Fruit fly (Drosophila melanogaster) whole organism, embryonic: ENCODE results near the gene lmd.

Experiments
- Asciz ChIP-seq: fragments of 200-800 bp; sonication (Bioruptor generic); optimal IDR thresholded peaks from 2 replicates; lab custom pipeline; 2017; ENCODE audit warnings: missing biosample characterization, mild to moderate bottlenecking, missing genetic modification characterization, missing genetic modification reagents
- BEAF-32 ChIP-seq: fragments of 200-800 bp; sonication (Bioruptor generic); optimal IDR thresholded peaks from 3 replicates; lab custom pipeline; 2017; ENCODE audit warnings: missing biosample characterization, missing genetic modification characterization, mild to moderate bottlenecking, moderate library complexity, missing genetic modification reagents
- Bgb ChIP-seq: fragments of 200-800 bp; sonication (Bioruptor generic); IDR thresholded peaks from 2 replicates; pipeline ENCODE4 v1.3.6; 2022; ENCODE audit warnings: missing biosample characterization, missing genetic modification characterization; ENCODE audit not compliant: partially characterized antibody
- C15 ChIP-seq: fragments of 200-800 bp; sonication (Bioruptor generic); IDR thresholded peaks from 3 replicates; pipeline ENCODE4 v1.3.6; 2022; ENCODE audit warnings: missing biosample characterization, missing genetic modification characterization
- CG10431 ChIP-seq: fragments of 200-800 bp; sonication (Bioruptor generic); optimal IDR thresholded peaks from 3 replicates; lab custom pipeline; 2018; ENCODE audit warnings: missing biosample characterization, mild to moderate bottlenecking, missing genetic modification characterization
- CG10565 ChIP-seq: fragments of 200-800 bp; sonication (Bioruptor generic); optimal IDR thresholded peaks from 3 replicates; lab custom pipeline; 2016; ENCODE audit warnings: missing biosample characterization, mild to moderate bottlenecking, missing genetic modification characterization
- CG11695 ChIP-seq: fragments of 200-800 bp; sonication (Bioruptor generic); IDR thresholded peaks from 3 replicates; pipeline ENCODE4 v1.3.6; 2022; ENCODE audit warnings: missing biosample characterization, missing genetic modification characterization
- CG11696 ChIP-seq: fragments of 200-800 bp; sonication (Bioruptor generic); IDR thresholded peaks from 2 replicates; pipeline ENCODE4 v1.3.6; 2022; ENCODE audit warnings: missing biosample characterization, missing genetic modification characterization
- CG12219 ChIP-seq: fragments of 200-800 bp; sonication (Bioruptor generic); optimal IDR thresholded peaks from 3 replicates; lab custom pipeline; 2018; ENCODE audit warnings: missing biosample characterization, mild to moderate bottlenecking, missing genetic modification characterization
- CG13123 ChIP-seq: fragments of 200-800 bp; sonication (Bioruptor generic); optimal IDR thresholded peaks from 2 replicates; lab custom pipeline; 2016; ENCODE audit warnings: missing biosample characterization, missing genetic modification characterization
- CG13775 ChIP-seq: fragments of 200-800 bp; sonication (Bioruptor generic); optimal IDR thresholded peaks from 3 replicates; lab custom pipeline; 2017; ENCODE audit warnings: missing biosample characterization, mild to moderate bottlenecking, missing genetic modification characterization
- CG14441 ChIP-seq: fragments of 200-800 bp; sonication (Bioruptor generic); IDR thresholded peaks from 2 replicates; pipeline ENCODE4 v1.3.6; 2022; ENCODE audit warnings: missing biosample characterization, missing genetic modification characterization
- CG14860 ChIP-seq: fragments of 200-800 bp; sonication (Bioruptor generic); IDR thresholded peaks from 3 replicates; pipeline ENCODE4 v1.3.6; 2022; ENCODE audit warnings: missing biosample characterization, missing genetic modification characterization; ENCODE audit not compliant: partially characterized antibody
- CG15696 ChIP-seq: fragments of 200-800 bp; sonication (Bioruptor generic); optimal IDR thresholded peaks from 2 replicates; lab custom pipeline; 2019; ENCODE audit warnings: missing biosample characterization, mild to moderate bottlenecking, missing genetic modification characterization, moderate library complexity
- CG1603 ChIP-seq: fragments of 200-800 bp; sonication (Bioruptor generic); optimal IDR thresholded peaks from 2 replicates; lab custom pipeline; 2019; ENCODE audit warnings: missing biosample characterization, mild to moderate bottlenecking, missing genetic modification characterization, moderate library complexity
- CG1647 ChIP-seq: fragments of 200-800 bp; sonication (Bioruptor generic); optimal IDR thresholded peaks from 3 replicates; lab custom pipeline; 2016; ENCODE audit warnings: missing biosample characterization, missing genetic modification characterization
- CG17361 ChIP-seq: fragments of 200-800 bp; sonication (Bioruptor generic); IDR thresholded peaks from 3 replicates; pipeline ENCODE4 v1.3.6; 2022; ENCODE audit warnings: missing biosample characterization, missing genetic modification characterization
- CG1832 ChIP-seq: fragments of 200-800 bp; sonication (Bioruptor generic); optimal IDR thresholded peaks from 2 replicates; lab custom pipeline; 2017; ENCODE audit warnings: missing biosample characterization, mild to moderate bottlenecking, missing genetic modification characterization, inconsistent platforms
- CG2116 ChIP-seq: fragments of 200-800 bp; sonication (Bioruptor generic); optimal IDR thresholded peaks from 3 replicates; lab custom pipeline; 2018; ENCODE audit warnings: missing biosample characterization, mild to moderate bottlenecking, missing genetic modification characterization
- CG2202 ChIP-seq: fragments of 200-800 bp; sonication (Bioruptor generic); optimal IDR thresholded peaks from 2 replicates; lab custom pipeline; 2018; ENCODE audit warnings: missing biosample characterization, mild to moderate bottlenecking, missing genetic modification characterization
- CG2712 ChIP-seq: fragments of 200-800 bp; optimal IDR thresholded peaks from 3 replicates; lab custom pipeline; 2019; ENCODE audit warnings: missing biosample characterization, mild to moderate bottlenecking, missing genetic modification characterization, moderate library complexity
- CG31365 ChIP-seq: fragments of 200-800 bp; sonication (Bioruptor generic); optimal IDR thresholded peaks from 2 replicates; lab custom pipeline; 2018; ENCODE audit warnings: missing biosample characterization, mild to moderate bottlenecking, missing genetic modification characterization
- CG3847 ChIP-seq: fragments of 200-800 bp; sonication (Bioruptor generic); IDR thresholded peaks from 2 replicates; pipeline ENCODE4 v1.3.6; 2022; ENCODE audit warnings: missing biosample characterization, missing genetic modification characterization
- CG4424 ChIP-seq: fragments of 200-800 bp; sonication (Bioruptor generic); optimal IDR thresholded peaks from 3 replicates; lab custom pipeline; 2016; ENCODE audit warnings: missing biosample characterization, missing genetic modification characterization
- CTCF ChIP-seq: fragments of 200-800 bp; sonication (Bioruptor generic); optimal IDR thresholded peaks from 2 replicates; lab custom pipeline; 2017; ENCODE audit warnings: missing biosample characterization, mild to moderate bottlenecking, missing genetic modification characterization, moderate library complexity
- Dip2 ChIP-seq: fragments of 200-800 bp; sonication (Bioruptor generic); IDR thresholded peaks from 2 replicates; pipeline ENCODE4 v1.3.6; 2022; ENCODE audit warnings: missing biosample characterization, missing genetic modification characterization
- Dll ChIP-seq: fragments of 200-800 bp; sonication (Bioruptor generic); IDR thresholded peaks from 4 replicates; pipeline ENCODE4 v1.3.6; 2022; ENCODE audit warnings: missing biosample characterization, missing genetic modification characterization; ENCODE audit not compliant: partially characterized antibody
- Lim3 ChIP-seq: fragments of 200-800 bp; sonication (Bioruptor generic); IDR thresholded peaks from 2 replicates; pipeline ENCODE4 v1.3.6; 2022; ENCODE audit warnings: missing biosample characterization, missing genetic modification characterization
- Neu2 ChIP-seq: fragments of 200-800 bp; sonication (Bioruptor generic); optimal IDR thresholded peaks from 3 replicates; lab custom pipeline; 2016; ENCODE audit warnings: missing biosample characterization, missing genetic modification characterization, borderline replicate concordance
- Pdp1 ChIP-seq, 2 experiments: fragments of 200-800 bp; sonication (Bioruptor generic); optimal IDR thresholded peaks; 3 replicates each; lab custom pipeline; 2016; ENCODE audit warnings: missing biosample characterization in 2 of 2, missing genetic modification characterization in 2 of 2, mild to moderate bottlenecking in 1 of 2, moderate library complexity in 1 of 2
- Ravus ChIP-seq: fragments of 200-800 bp; sonication (Bioruptor generic); IDR thresholded peaks from 2 replicates; pipeline ENCODE4 v1.3.6; 2022; ENCODE audit warnings: missing biosample characterization, missing genetic modification characterization
- Usf ChIP-seq: fragments of 200-800 bp; sonication (Bioruptor generic); optimal IDR thresholded peaks from 2 replicates; lab custom pipeline; 2017; ENCODE audit warnings: missing genotype, missing biosample characterization, missing genetic modification characterization
- bbx ChIP-seq: fragments of 200-800 bp; sonication (Bioruptor generic); IDR thresholded peaks from 2 replicates; pipeline ENCODE4 v1.3.6; 2022; ENCODE audit warnings: missing biosample characterization, missing genetic modification characterization; ENCODE audit not compliant: partially characterized antibody
- br ChIP-seq: fragments of >200 bp; optimal IDR thresholded peaks from 2 replicates; lab custom pipeline; 2017
- chinmo ChIP-seq: fragments of 200-800 bp; sonication (Bioruptor generic); IDR thresholded peaks from 4 replicates; pipeline ENCODE4 v1.3.6; 2022; ENCODE audit warnings: missing biosample characterization, missing genetic modification characterization; ENCODE audit not compliant: partially characterized antibody
- ci ChIP-seq: fragments of 200-800 bp; sonication (Bioruptor generic); IDR thresholded peaks from 3 replicates; pipeline ENCODE4 v1.3.6; 2022; ENCODE audit warnings: missing biosample characterization, missing genetic modification characterization
- crc ChIP-seq: fragments of 200-800 bp; sonication (Bioruptor generic); optimal IDR thresholded peaks from 2 replicates; lab custom pipeline; 2016; ENCODE audit warnings: missing biosample characterization, missing genetic modification characterization
- da ChIP-seq: fragments of 200-800 bp; sonication (Bioruptor generic); optimal IDR thresholded peaks from 2 replicates; lab custom pipeline; 2016; ENCODE audit warnings: missing biosample characterization, missing genetic modification characterization
- dm ChIP-seq: fragments of 200-800 bp; sonication (Bioruptor generic); optimal IDR thresholded peaks from 3 replicates; lab custom pipeline; 2016; ENCODE audit warnings: missing biosample characterization, missing genetic modification characterization
- eve ChIP-seq, 2 experiments: fragments of >200 bp; optimal IDR thresholded peaks; 2 replicates each; lab custom pipeline; 2017; ENCODE audit warnings: missing biosample characterization in 2 of 2, missing genetic modification characterization in 2 of 2
- fd3F ChIP-seq: fragments of 200-800 bp; sonication (Bioruptor generic); optimal IDR thresholded peaks from 2 replicates; lab custom pipeline; 2018; ENCODE audit warnings: missing biosample characterization, mild to moderate bottlenecking, missing genetic modification characterization, moderate library complexity
- grn ChIP-seq: fragments of 200-800 bp; sonication (Bioruptor generic); optimal IDR thresholded peaks from 3 replicates; lab custom pipeline; 2017; ENCODE audit warnings: missing biosample characterization, missing genetic modification characterization
- gsb-n ChIP-seq: fragments of 200-800 bp; sonication (Bioruptor generic); optimal IDR thresholded peaks from 3 replicates; lab custom pipeline; 2018; ENCODE audit warnings: missing biosample characterization, mild to moderate bottlenecking, missing genetic modification characterization
- gt ChIP-seq: fragments of 200-800 bp; sonication (Bioruptor generic); IDR thresholded peaks from 2 replicates; pipeline ENCODE4 v1.3.6; 2022; ENCODE audit warnings: missing biosample characterization, missing genetic modification characterization
- hth ChIP-seq: fragments of >200 bp; optimal IDR thresholded peaks from 2 replicates; lab custom pipeline; 2017; ENCODE audit warnings: inconsistent platforms
- jing ChIP-seq: fragments of 200-800 bp; sonication (Bioruptor generic); optimal IDR thresholded peaks from 2 replicates; lab custom pipeline; 2018; ENCODE audit warnings: missing biosample characterization, mild to moderate bottlenecking, missing genetic modification characterization
- lbe ChIP-seq: fragments of 200-800 bp; sonication (Bioruptor generic); optimal IDR thresholded peaks from 2 replicates; lab custom pipeline; 2016; ENCODE audit warnings: missing biosample characterization, mild to moderate bottlenecking, missing genetic modification characterization
- luna ChIP-seq: fragments of 200-800 bp; sonication (Bioruptor generic); optimal IDR thresholded peaks from 2 replicates; lab custom pipeline; 2016; ENCODE audit warnings: missing biosample characterization, missing genetic modification characterization
- onecut ChIP-seq: fragments of 200-800 bp; sonication (Bioruptor generic); IDR thresholded peaks from 2 replicates; pipeline ENCODE4 v1.3.6; 2022; ENCODE audit warnings: missing biosample characterization, missing genetic modification characterization
- ssp ChIP-seq: fragments of 200-800 bp; sonication (Bioruptor generic); IDR thresholded peaks from 2 replicates; pipeline ENCODE4 v1.3.6; 2022; ENCODE audit warnings: missing biosample characterization, missing genetic modification characterization
- stwl ChIP-seq: fragments of 200-800 bp; sonication (Bioruptor generic); optimal IDR thresholded peaks from 3 replicates; lab custom pipeline; 2018; ENCODE audit warnings: missing biosample characterization, mild to moderate bottlenecking, missing genetic modification characterization, moderate library complexity
- vfl ChIP-seq: fragments of 200-800 bp; sonication (Bioruptor generic); optimal IDR thresholded peaks from 2 replicates; lab custom pipeline; 2016; ENCODE audit warnings: missing biosample characterization, missing genetic modification characterization
- z ChIP-seq: fragments of 200-800 bp; sonication (Bioruptor generic); IDR thresholded peaks from 3 replicates; pipeline ENCODE4 v1.3.6; 2022; ENCODE audit warnings: missing biosample characterization, missing genetic modification characterization

Gene lmd

dm6 chr3R:23013482-23013881 lies 13.0 kb downstream of the lmd start (continued):
- TF ChIP-seq chinmo (GFP tag; lab: Robert Waterston, UW), result no peak
- no peak for TF ChIP-seq fd3F
- TF ChIP-seq Ravus (GFP tag; lab: Robert Waterston, UW), result no peak
- no peak for TF ChIP-seq br
- TF ChIP-seq CG2202 (tag; lab: Kevin White, UChicago), result no peak
- no peak for TF ChIP-seq jing (GFP tag; lab: Kevin White, UChicago)
- TF ChIP-seq CG13775, result no peak
- no peak for TF ChIP-seq Usf (GFP tag; lab: Kevin White, UChicago)
- no peak for TF ChIP-seq CG1647 (GFP tag; lab: Kevin White, UChicago)
- TF ChIP-seq CG3847 (GFP tag; lab: Robert Waterston, UW), result 0 out of 2 replicates have a peak, but pooled peaks have one; percentile 7
- no peak for TF ChIP-seq CTCF
- no peak for TF ChIP-seq luna (GFP tag; lab: Kevin White, UChicago)
- no peak for TF ChIP-seq BEAF-32 (GFP tag; lab: Kevin White, UChicago)
- no peak for TF ChIP-seq CG13123 (GFP tag; lab: Kevin White, UChicago)
- TF ChIP-seq CG2712, result no peak
- TF ChIP-seq CG4424, result no peak
- no peak for TF ChIP-seq da (GFP tag; lab: Kevin White, UChicago)
- no peak for TF ChIP-seq CG15696 (tag; lab: Kevin White, UChicago)
- peak; percentile 25; the same call in 1 of the 3 replicates for TF ChIP-seq ci
- TF ChIP-seq onecut, result no peak
- no peak for TF ChIP-seq Neu2 (GFP tag; lab: Kevin White, UChicago)
- no peak for TF ChIP-seq bbx (GFP tag; lab: Robert Waterston, UW)
- no peak for TF ChIP-seq vfl (GFP tag; lab: Kevin White, UChicago)
- no peak for TF ChIP-seq lbe (GFP tag; lab: Kevin White, UChicago)
- TF ChIP-seq Asciz (GFP tag; lab: Kevin White, UChicago), result no peak
- TF ChIP-seq z (GFP tag; lab: Robert Waterston, UW), result no peak
- no peak for TF ChIP-seq Dll (GFP tag; lab: Robert Waterston, UW)
- no peak for TF ChIP-seq CG10431
- TF ChIP-seq CG1832 (GFP tag; lab: Kevin White, UChicago), result no peak
- no peak for TF ChIP-seq Bgb (GFP tag; lab: Robert Waterston, UW)
- TF ChIP-seq crc (GFP tag; lab: Kevin White, UChicago), result no peak
- no peak for TF ChIP-seq CG14860 (GFP tag; lab: Robert Waterston, UW)
- TF ChIP-seq grn, result peak; percentile 56
- TF ChIP-seq stwl (tag; lab: Kevin White, UChicago), result peak; percentile 6
- no peak for TF ChIP-seq dm (GFP tag; lab: Kevin White, UChicago)
- no peak for TF ChIP-seq ssp (GFP tag; lab: Robert Waterston, UW)
- TF ChIP-seq CG11696 (GFP tag; lab: Robert Waterston, UW), result 0 out of 2 replicates have a peak, but pooled peaks have one; percentile 32
- TF ChIP-seq hth (lab: Kevin White, UChicago), result no peak
- no peak for TF ChIP-seq CG2116 (GFP tag; lab: Kevin White, UChicago)
- no peak for TF ChIP-seq eve (GFP tag; optimal IDR thresholded peaks at IDR 0.05; lab: Kevin White, UChicago)
- TF ChIP-seq Pdp1 (GFP tag; optimal IDR thresholded peaks at IDR 0.05; lab: Kevin White, UChicago), result no peak
- no peak for TF ChIP-seq CG14441 (GFP tag; lab: Robert Waterston, UW)
- TF ChIP-seq CG12219, result no peak
- TF ChIP-seq Lim3, result no peak
- TF ChIP-seq CG17361, result no peak
- TF ChIP-seq CG11695 (GFP tag; lab: Robert Waterston, UW), result no peak
- TF ChIP-seq Dip2, result no peak
- TF ChIP-seq CG10565 (GFP tag; lab: Kevin White, UChicago), result no peak
- TF ChIP-seq gt, result no peak
- peak; percentile 84 for TF ChIP-seq CG31365 (tag; lab: Kevin White, UChicago)
- no peak for TF ChIP-seq C15 (GFP tag; lab: Robert Waterston, UW)
- no peak for TF ChIP-seq gsb-n (tag; lab: Kevin White, UChicago)
- TF ChIP-seq CG1603, result peak; percentile 19
